Fruit fly (Drosophila melanogaster) Kc167 (cell line): ENCODE results near the gene SPE.

ENCODE experiments used
- Myc ChIP-seq: fragments of >200 bp; optimal IDR thresholded peaks from 2 replicates; lab custom pipeline; 2017; ENCODE audit warnings: missing external identifiers
- Sin3A ChIP-seq: fragments of >200 bp; optimal IDR thresholded peaks from 2 replicates; lab custom pipeline; 2018; ENCODE audit warnings: missing external identifiers
- h ChIP-seq: fragments of >200 bp; optimal IDR thresholded peaks from 3 replicates; lab custom pipeline; 2018; ENCODE audit warnings: missing external identifiers
- insv ChIP-seq: fragments of >200 bp; optimal IDR thresholded peaks from 3 replicates; lab custom pipeline; 2018; ENCODE audit warnings: missing external identifiers
- psq ChIP-seq: fragments of >200 bp; optimal IDR thresholded peaks from 2 replicates; lab custom pipeline; 2017; ENCODE audit warnings: missing external identifiers
- ttk ChIP-seq: sonication (Bioruptor generic); optimal IDR thresholded peaks from 2 replicates; lab custom pipeline; 2017; ENCODE audit warnings: missing external identifiers

Gene SPE

dm6 chr3R:23664437-23664836 lies 21.6 kb upstream of the SPE start:
- TF ChIP-seq Myc (lab: Kevin White, UChicago), result no peak
- TF ChIP-seq Sin3A, result no peak
- TF ChIP-seq psq, result no peak
- TF ChIP-seq insv (lab: Kevin White, UChicago), result no peak
- no peak for TF ChIP-seq ttk (lab: Kevin White, UChicago)
- no peak for TF ChIP-seq h

- TF ChIP-seq h, result no peak
- no peak for TF ChIP-seq psq
- TF ChIP-seq Sin3A, result no peak
- TF ChIP-seq Myc (lab: Kevin White, UChicago), result no peak
- no peak for TF ChIP-seq ttk (lab: Kevin White, UChicago)
- no peak for TF ChIP-seq insv (lab: Kevin White, UChicago)
Observed at dm6 chr3R:23666672-23667211, 19.3 kb upstream of the SPE start.

- TF ChIP-seq psq (no peak), Myc (lab: Kevin White, UChicago) (no peak), ttk (lab: Kevin White, UChicago) (no peak), h (no peak), Sin3A (no peak), insv (lab: Kevin White, UChicago) (no peak)
Observed at dm6 chr3R:23667451-23667850, 18.6 kb upstream of the SPE start.

- TF ChIP-seq ttk (lab: Kevin White, UChicago) (no peak), h (no peak)
Observed at dm6 chr3R:23668583-23668982, 17.5 kb upstream of the SPE start.

- TF ChIP-seq Sin3A (no peak), h (no peak)
Observed at dm6 chr3R:23669401-23670216, 16.4 kb upstream of the SPE start, which contains the start of gene CG31145. Gene CG31145 (minus strand): TSS chr3R:23669659.

- TF ChIP-seq psq (no peak), Sin3A (no peak), Myc (lab: Kevin White, UChicago) (no peak)
Observed at dm6 chr3R:23673084-23673483, 13.0 kb upstream of the SPE start.

dm6 chr3R:23674369-23674768 lies 11.7 kb upstream of the SPE start:
- TF ChIP-seq Sin3A (no peak), psq (no peak), h (no peak), Myc (lab: Kevin White, UChicago) (no peak), ttk (lab: Kevin White, UChicago) (no peak), insv (lab: Kevin White, UChicago) (no peak)

- TF ChIP-seq ttk (lab: Kevin White, UChicago), result no peak
- TF ChIP-seq Myc (lab: Kevin White, UChicago), result no peak
- TF ChIP-seq h, result no peak
Observed at dm6 chr3R:23675646-23676045, 10.4 kb upstream of the SPE start.

- TF ChIP-seq h, result no peak
- TF ChIP-seq psq, result no peak
- no peak for TF ChIP-seq insv (lab: Kevin White, UChicago)
- no peak for TF ChIP-seq ttk (lab: Kevin White, UChicago)
- TF ChIP-seq Sin3A, result no peak
- TF ChIP-seq Myc (lab: Kevin White, UChicago), result no peak
Observed at dm6 chr3R:23677058-23677457, 9.0 kb upstream of the SPE start, which contains the start of gene GILT3. Gene GILT3 (plus strand): TSS chr3R:23677358.

dm6 chr3R:23678349-23679193 lies 7.5 kb upstream of the SPE start, which contains the start of gene GILT2:
Gene GILT2 (plus strand): TSS chr3R:23678895.
- TF ChIP-seq psq (no peak), insv (lab: Kevin White, UChicago) (no peak), h (no peak), Sin3A (no peak), Myc (lab: Kevin White, UChicago) (no peak), ttk (lab: Kevin White, UChicago) (no peak)

- no peak for TF ChIP-seq Sin3A
- TF ChIP-seq insv (lab: Kevin White, UChicago), result no peak
- no peak for TF ChIP-seq h
- TF ChIP-seq psq, result no peak
- TF ChIP-seq ttk (lab: Kevin White, UChicago), result no peak
- TF ChIP-seq Myc (lab: Kevin White, UChicago), result no peak
Observed at dm6 chr3R:23679911-23680336, 6.1 kb upstream of the SPE start, which contains the start of gene eIF3d1. Gene eIF3d1 (plus strand): TSS chr3R:23680039.

- TF ChIP-seq Sin3A (no peak), ttk (lab: Kevin White, UChicago) (no peak), h (no peak), psq (no peak)
Observed at dm6 chr3R:23682203-23682602, 3.9 kb upstream of the SPE start, which contains the start of gene CG16710. Gene CG16710 (plus strand): TSS chr3R:23682503.

- TF ChIP-seq insv (lab: Kevin White, UChicago) (no peak), h (no peak), Sin3A (no peak), Myc (lab: Kevin White, UChicago) (no peak), ttk (lab: Kevin White, UChicago) (no peak), psq (no peak)
Observed at dm6 chr3R:23683757-23684156, 2.3 kb upstream of the SPE start, which contains the start of gene CG18754. Gene CG18754 (plus strand): TSS chr3R:23684057.
